Fruit fly (Drosophila melanogaster) whole organism, embryonic: ENCODE measurements around the gene CG34296.
A peak's percentile ranks its signal among the peaks of the same experiment; 100 is the strongest.

ENCODE experiments used
- Bgb ChIP-seq: fragments of 200-800 bp; sonication (Bioruptor generic); IDR thresholded peaks from 2 replicates; pipeline ENCODE4 v1.3.6; 2022; ENCODE audit warnings: missing biosample characterization, missing genetic modification characterization; ENCODE audit not compliant: partially characterized antibody
- CG10274 ChIP-seq: fragments of 200-800 bp; sonication (Bioruptor generic); optimal IDR thresholded peaks from 3 replicates; lab custom pipeline; 2017; ENCODE audit warnings: missing biosample characterization, mild to moderate bottlenecking, missing genetic modification characterization
- CG10321 ChIP-seq: fragments of 200-800 bp; sonication (Bioruptor generic); IDR thresholded peaks from 2 replicates; pipeline ENCODE4 v1.3.6; 2022; ENCODE audit warnings: missing biosample characterization, missing genetic modification characterization
- CG10979 ChIP-seq: fragments of 200-800 bp; sonication (Bioruptor generic); optimal IDR thresholded peaks from 2 replicates; lab custom pipeline; 2018; ENCODE audit warnings: missing biosample characterization, mild to moderate bottlenecking, missing genetic modification characterization, moderate library complexity
- CG11696 ChIP-seq: fragments of 200-800 bp; sonication (Bioruptor generic); IDR thresholded peaks from 2 replicates; pipeline ENCODE4 v1.3.6; 2022; ENCODE audit warnings: missing biosample characterization, missing genetic modification characterization
- CG12071 ChIP-seq: fragments of 200-800 bp; sonication (Bioruptor generic); optimal IDR thresholded peaks from 3 replicates; lab custom pipeline; 2018; ENCODE audit warnings: missing biosample characterization, mild to moderate bottlenecking, missing genetic modification characterization
- CG12155 ChIP-seq: fragments of 200-800 bp; sonication (Bioruptor generic); optimal IDR thresholded peaks from 3 replicates; lab custom pipeline; 2016; ENCODE audit warnings: missing biosample characterization, missing genetic modification characterization
- CG12769 ChIP-seq: fragments of 200-800 bp; sonication (Bioruptor generic); optimal IDR thresholded peaks from 2 replicates; lab custom pipeline; 2019; ENCODE audit warnings: missing biosample characterization, mild to moderate bottlenecking, missing genetic modification characterization, moderate library complexity
- CG13624 ChIP-seq: fragments of 200-800 bp; sonication (Bioruptor generic); optimal IDR thresholded peaks from 2 replicates; lab custom pipeline; 2016; ENCODE audit warnings: missing biosample characterization, missing genetic modification characterization
- CG15011 ChIP-seq: fragments of 200-800 bp; sonication (Bioruptor generic); optimal IDR thresholded peaks from 3 replicates; lab custom pipeline; 2018; ENCODE audit warnings: missing biosample characterization, mild to moderate bottlenecking, missing genetic modification characterization
- CG15479 ChIP-seq: fragments of 200-800 bp; sonication (Bioruptor generic); optimal IDR thresholded peaks from 3 replicates; lab custom pipeline; 2019; ENCODE audit warnings: missing biosample characterization, mild to moderate bottlenecking, missing genetic modification characterization, moderate library complexity
- CG15514 ChIP-seq: fragments of 200-800 bp; sonication (Bioruptor generic); optimal IDR thresholded peaks from 3 replicates; lab custom pipeline; 2017; ENCODE audit warnings: missing biosample characterization, missing genetic modification characterization, mild to moderate bottlenecking, moderate library complexity, missing genetic modification reagents
- CG17186 ChIP-seq: fragments of 200-800 bp; sonication (Bioruptor generic); optimal IDR thresholded peaks from 3 replicates; lab custom pipeline; 2017; ENCODE audit warnings: missing biosample characterization, missing genetic modification reagents, missing genetic modification characterization
- CG17612 ChIP-seq: fragments of 200-800 bp; sonication (Bioruptor generic); IDR thresholded peaks from 2 replicates; pipeline ENCODE4 v1.3.6; 2022; ENCODE audit warnings: missing biosample characterization, missing genetic modification characterization
- CG3163 ChIP-seq: fragments of 200-800 bp; sonication (Bioruptor generic); optimal IDR thresholded peaks from 3 replicates; lab custom pipeline; 2016; ENCODE audit warnings: missing biosample characterization, missing genetic modification characterization
- CG32532 ChIP-seq: fragments of 200-800 bp; sonication (Bioruptor generic); IDR thresholded peaks from 2 replicates; pipeline ENCODE4 v1.3.6; 2022; ENCODE audit warnings: missing biosample characterization, missing genetic modification characterization
- CG3407 ChIP-seq: fragments of 200-800 bp; sonication (Bioruptor generic); optimal IDR thresholded peaks from 2 replicates; lab custom pipeline; 2018; ENCODE audit warnings: missing biosample characterization, mild to moderate bottlenecking, missing genetic modification characterization
- CG34224 ChIP-seq: fragments of 200-800 bp; sonication (Bioruptor generic); IDR thresholded peaks from 3 replicates; pipeline ENCODE4 v1.3.6; 2022; ENCODE audit warnings: missing biosample characterization, missing genetic modification characterization; ENCODE audit not compliant: partially characterized antibody
- CG7963 ChIP-seq: fragments of 200-800 bp; sonication (Bioruptor generic); IDR thresholded peaks from 3 replicates; pipeline ENCODE4 v1.3.6; 2022; ENCODE audit warnings: missing biosample characterization, missing genetic modification characterization; ENCODE audit not compliant: partially characterized antibody
- CG7987 ChIP-seq: fragments of 200-800 bp; sonication (Bioruptor generic); optimal IDR thresholded peaks from 2 replicates; lab custom pipeline; 2018; ENCODE audit warnings: missing biosample characterization, mild to moderate bottlenecking, missing genetic modification characterization, moderate library complexity
- Deaf1 ChIP-seq: fragments of 200-800 bp; optimal IDR thresholded peaks from 3 replicates; lab custom pipeline; 2019; ENCODE audit warnings: missing biosample characterization, mild to moderate bottlenecking, missing genetic modification characterization, moderate library complexity
- Ets97D ChIP-seq: fragments of 200-800 bp; sonication (Bioruptor generic); optimal IDR thresholded peaks from 3 replicates; lab custom pipeline; 2016; ENCODE audit warnings: missing biosample characterization, missing genetic modification characterization
- Med ChIP-seq: fragments of 200-800 bp; sonication (Bioruptor generic); peaks from one replicate; lab custom pipeline; 2016; ENCODE audit warnings: missing biosample characterization, missing genetic modification characterization, mild to moderate bottlenecking, inconsistent platforms, moderate library complexity
- NFAT ChIP-seq: fragments of 200-800 bp; sonication (Bioruptor generic); IDR thresholded peaks from 2 replicates; pipeline ENCODE4 v1.3.6; 2022; ENCODE audit warnings: missing biosample characterization, missing genetic modification characterization
- Nf-YC ChIP-seq: fragments of 200-800 bp; optimal IDR thresholded peaks from 3 replicates; lab custom pipeline; 2019; ENCODE audit warnings: missing biosample characterization, mild to moderate bottlenecking, missing genetic modification characterization, moderate library complexity
- Rfx ChIP-seq: fragments of 200-800 bp; sonication (Bioruptor generic); IDR thresholded peaks from 2 replicates; pipeline ENCODE4 v1.3.6; 2022; ENCODE audit warnings: missing biosample characterization, missing genetic modification characterization
- Sin3A ChIP-seq: fragments of >200 bp; optimal IDR thresholded peaks from 2 replicates; lab custom pipeline; 2018
- ato ChIP-seq: fragments of 200-800 bp; sonication (Bioruptor generic); IDR thresholded peaks from 2 replicates; pipeline ENCODE4 v1.3.6; 2022; ENCODE audit warnings: missing biosample characterization, missing genetic modification characterization; ENCODE audit not compliant: partially characterized antibody
- bbx ChIP-seq: fragments of 200-800 bp; sonication (Bioruptor generic); IDR thresholded peaks from 2 replicates; pipeline ENCODE4 v1.3.6; 2022; ENCODE audit warnings: missing biosample characterization, missing genetic modification characterization; ENCODE audit not compliant: partially characterized antibody
- bowl ChIP-seq: fragments of 200-800 bp; sonication (Bioruptor generic); IDR thresholded peaks from 2 replicates; pipeline ENCODE4 v1.3.6; 2022; ENCODE audit warnings: missing biosample characterization, missing genetic modification characterization
- cas ChIP-seq: fragments of 200-800 bp; sonication (Bioruptor generic); IDR thresholded peaks from 2 replicates; pipeline ENCODE4 v1.3.6; 2022; ENCODE audit warnings: missing biosample characterization, missing genetic modification characterization
- caup ChIP-seq: fragments of 200-800 bp; sonication (Bioruptor generic); optimal IDR thresholded peaks from 3 replicates; lab custom pipeline; 2017; ENCODE audit warnings: missing biosample characterization, mild to moderate bottlenecking, missing genetic modification characterization, moderate library complexity; ENCODE audit not compliant: severe bottlenecking
- crp ChIP-seq, 2 experiments: fragments of 200-800 bp; sonication (Bioruptor generic); optimal IDR thresholded peaks; 2 replicates in 1 of 2; 3 replicates in 1 of 2; lab custom pipeline; 2017; ENCODE audit warnings: missing biosample characterization in 2 of 2, missing genetic modification characterization in 2 of 2, mild to moderate bottlenecking in 1 of 2, moderate library complexity in 1 of 2
- dati ChIP-seq: fragments of 200-800 bp; sonication (Bioruptor generic); IDR thresholded peaks from 2 replicates; pipeline ENCODE4 v1.3.6; 2022; ENCODE audit warnings: missing biosample characterization, missing genetic modification characterization
- dmrt99B ChIP-seq: fragments of 200-800 bp; sonication (Bioruptor generic); optimal IDR thresholded peaks from 2 replicates; lab custom pipeline; 2018; ENCODE audit warnings: missing biosample characterization, mild to moderate bottlenecking, missing genetic modification characterization, moderate library complexity
- fd3F ChIP-seq: fragments of 200-800 bp; sonication (Bioruptor generic); optimal IDR thresholded peaks from 2 replicates; lab custom pipeline; 2018; ENCODE audit warnings: missing biosample characterization, mild to moderate bottlenecking, missing genetic modification characterization, moderate library complexity
- gro ChIP-seq: fragments of 200-800 bp; sonication (Bioruptor generic); optimal IDR thresholded peaks from 2 replicates; lab custom pipeline; 2016; ENCODE audit warnings: missing biosample characterization, missing genetic modification characterization
- maf-S ChIP-seq: fragments of 200-800 bp; sonication (Bioruptor generic); optimal IDR thresholded peaks from 2 replicates; lab custom pipeline; 2016; ENCODE audit warnings: missing biosample characterization, missing genetic modification characterization
- pan ChIP-seq, 4 experiments: fragments of >200 bp in 3 of 4; fragments of 200-800 bp in 1 of 4; sonication (Bioruptor generic) in 1 of 4; optimal IDR thresholded peaks in 3 of 4; IDR thresholded peaks in 1 of 4; 2 replicates each; pipeline versions ENCODE4 v1.3.6 to Lab custom; 2017 to 2022; ENCODE audit warnings: missing biosample characterization in 2 of 4, missing genetic modification characterization in 2 of 4, mixed read lengths in 1 of 4
- prd ChIP-seq, 3 experiments: fragments of >200 bp in 2 of 3; fragments of 200-800 bp in 1 of 3; sonication (Bioruptor generic) in 1 of 3; optimal IDR thresholded peaks in 2 of 3; IDR thresholded peaks in 1 of 3; 2 replicates in 2 of 3; 3 replicates in 1 of 3; pipeline versions ENCODE4 v1.3.6 to Lab custom; 2017 to 2022; ENCODE audit warnings: missing biosample characterization in 1 of 3, missing genetic modification characterization in 1 of 3
- ro ChIP-seq: fragments of 200-800 bp; sonication (Bioruptor generic); IDR thresholded peaks from 2 replicates; pipeline ENCODE4 v1.3.6; 2022; ENCODE audit warnings: missing biosample characterization, missing genetic modification characterization
- seq ChIP-seq: fragments of 200-800 bp; sonication (Bioruptor generic); IDR thresholded peaks from 2 replicates; pipeline ENCODE4 v1.3.6; 2022; ENCODE audit warnings: missing biosample characterization, missing genetic modification characterization
- slbo ChIP-seq: fragments of 200-800 bp; sonication (Bioruptor generic); IDR thresholded peaks from 2 replicates; pipeline ENCODE4 v1.3.6; 2022; ENCODE audit warnings: missing biosample characterization, missing genetic modification characterization
- stwl ChIP-seq: fragments of 200-800 bp; sonication (Bioruptor generic); optimal IDR thresholded peaks from 3 replicates; lab custom pipeline; 2018; ENCODE audit warnings: missing biosample characterization, mild to moderate bottlenecking, missing genetic modification characterization, moderate library complexity
- trem ChIP-seq: fragments of 200-800 bp; optimal IDR thresholded peaks from 3 replicates; lab custom pipeline; 2019; ENCODE audit warnings: missing biosample characterization, mild to moderate bottlenecking, missing genetic modification characterization, moderate library complexity
- tx ChIP-seq: fragments of 200-800 bp; sonication (Bioruptor generic); optimal IDR thresholded peaks from 2 replicates; lab custom pipeline; 2016; ENCODE audit warnings: missing biosample characterization, missing genetic modification characterization
- unc-4 ChIP-seq: fragments of 200-800 bp; sonication (Bioruptor generic); IDR thresholded peaks from 2 replicates; pipeline ENCODE4 v1.3.6; 2022; ENCODE audit warnings: missing biosample characterization, missing genetic modification characterization; ENCODE audit not compliant: partially characterized antibody
- zfh2 ChIP-seq: fragments of 200-800 bp; sonication (Bioruptor generic); optimal IDR thresholded peaks from 2 replicates; lab custom pipeline; 2016; ENCODE audit warnings: missing biosample characterization, missing genetic modification characterization

The CG34296 gene

DNA sequence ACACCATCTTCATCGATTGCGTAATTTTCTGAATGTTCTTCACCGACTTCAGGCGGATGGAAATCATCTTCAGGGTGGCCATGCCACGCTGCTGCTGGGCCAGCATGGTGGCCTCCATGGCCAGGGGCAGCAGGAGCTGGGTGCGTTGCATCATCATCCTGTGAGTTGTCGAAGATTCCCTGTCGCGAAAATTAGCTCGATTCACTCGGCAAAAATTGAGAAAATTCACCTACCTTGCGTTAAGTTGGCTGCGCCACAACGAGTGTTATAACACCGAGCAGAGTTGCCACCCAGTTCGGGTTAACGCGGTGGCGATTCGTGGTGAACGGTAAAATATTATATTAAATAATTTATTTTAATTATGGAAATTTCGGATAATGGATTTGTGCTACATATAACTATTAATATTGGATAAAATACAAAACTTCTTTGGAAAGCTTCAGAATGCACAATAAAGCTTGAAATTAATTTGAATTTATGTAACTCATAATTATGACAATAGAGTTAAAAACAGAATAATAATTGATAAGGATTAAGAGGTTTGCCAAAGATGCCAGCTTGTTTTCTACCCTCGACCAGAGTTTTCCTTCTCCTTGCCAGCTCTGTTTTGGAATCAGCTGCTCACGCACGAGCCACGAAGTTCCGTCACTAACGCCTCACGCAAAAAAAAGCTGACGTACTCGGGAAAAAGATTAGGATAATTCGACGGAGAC lies 26.4 kb downstream of the CG34296 start, which contains the start of the genes ATPsyngamma and yata (continued):
- TF ChIP-seq CG7963 (GFP tag; lab: Robert Waterston, UW) (peak; percentile 49; the same call in 2 of the 3 replicates), ato (GFP tag; lab: Robert Waterston, UW) (peak; percentile 55), unc-4 (GFP tag; lab: Robert Waterston, UW) (peak; percentile 75; the same call in 1 of the 2 replicates), dati (GFP tag; lab: Robert Waterston, UW) (no peak), CG12769 (tag; lab: Kevin White, UChicago) (no peak), maf-S (GFP tag; lab: Kevin White, UChicago) (no peak), caup (GFP tag; lab: Kevin White, UChicago) (peak; percentile 20), slbo (GFP tag; lab: Robert Waterston, UW) (peak; percentile 64), cas (no peak), crp (GFP tag; optimal IDR thresholded peaks at IDR 0.05; lab: Kevin White, UChicago) (peak; percentile 69 to 93), zfh2 (peak; percentile 10), Sin3A (lab: Kevin White, UChicago) (peak; percentile 67), tx (GFP tag; lab: Kevin White, UChicago) (no peak), CG15514 (GFP tag; lab: Kevin White, UChicago) (peak; percentile 58), CG17186 (GFP tag; lab: Kevin White, UChicago) (peak; percentile 5), CG32532 (GFP tag; lab: Robert Waterston, UW) (peak; percentile 54; the same call in 1 of the 2 replicates), Med (GFP tag; lab: Kevin White, UChicago) (peak; percentile 6), CG3407 (GFP tag; lab: Kevin White, UChicago) (no peak), CG15011 (GFP tag; lab: Kevin White, UChicago) (no peak), prd (optimal IDR thresholded peaks at IDR 0.05; lab: Kevin White, UChicago) (no peak), prd (GFP tag; IDR thresholded peaks at IDR 0.05; lab: Robert Waterston, UW) (peak; percentile 50; the same call in 2 of the 3 replicates), CG15479 (GFP tag; lab: Kevin White, UChicago) (peak; percentile 11), CG34224 (GFP tag; lab: Robert Waterston, UW) (peak; percentile 43), bowl (GFP tag; lab: Robert Waterston, UW) (no peak), dmrt99B (tag; lab: Kevin White, UChicago) (no peak), fd3F (GFP tag; lab: Kevin White, UChicago) (no peak), seq (GFP tag; lab: Robert Waterston, UW) (no peak), CG17612 (GFP tag; lab: Robert Waterston, UW) (no peak), CG10979 (tag; lab: Kevin White, UChicago) (peak; percentile 18), CG11696 (no peak), pan (optimal IDR thresholded peaks at IDR 0.05; lab: Kevin White, UChicago) (no peak), pan (GFP tag; optimal IDR thresholded peaks at IDR 0.05 in 1 of 2, IDR thresholded peaks at IDR 0.05 in 1 of 2) (no peak), trem (tag; lab: Kevin White, UChicago) (peak; percentile 44), Nf-YC (tag; lab: Kevin White, UChicago) (peak; percentile 49), CG7987 (GFP tag; lab: Kevin White, UChicago) (peak; percentile 35), CG12071 (no peak), stwl (peak; percentile 17), Ets97D (GFP tag; lab: Kevin White, UChicago) (peak; percentile 40), Rfx (GFP tag; lab: Robert Waterston, UW) (peak; percentile 48), CG12155 (GFP tag; lab: Kevin White, UChicago) (peak; percentile 39), CG10274 (no peak), gro (GFP tag; lab: Kevin White, UChicago) (no peak), ro (no peak), CG10321 (no peak), bbx (GFP tag; lab: Robert Waterston, UW) (peak; percentile 81), Deaf1 (peak; percentile 53), Bgb (peak; percentile 77), NFAT (no peak), CG3163 (no peak), CG13624 (GFP tag; lab: Kevin White, UChicago) (peak; percentile 19)
